Fruit fly (Drosophila melanogaster): ENCODE data around the gene mex1.

DNA sequence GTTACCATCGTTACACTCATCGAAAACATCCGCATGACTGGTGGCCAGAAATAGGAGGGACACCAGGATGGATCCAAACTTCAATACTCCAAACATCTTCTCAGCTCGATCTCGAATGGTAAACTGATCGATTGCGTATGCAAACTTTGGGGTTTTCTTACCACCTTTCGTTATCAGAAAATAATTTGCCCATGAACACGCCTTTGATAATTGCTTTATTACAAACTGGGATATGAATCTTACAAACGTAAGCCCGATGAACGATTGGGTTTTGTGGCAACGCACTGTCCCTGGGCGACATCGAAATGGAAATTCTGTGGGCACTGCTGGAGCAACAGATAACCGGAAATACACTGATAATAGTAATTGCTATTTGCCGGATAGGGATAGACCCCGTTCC is 7.3 kb upstream of the mex1 start, which contains the start of gene CG33985:
- no peak for TF ChIP-seq CG7101 (tag; optimal IDR thresholded peaks at IDR 0.05)
- no peak for TF ChIP-seq pad (GFP tag; optimal IDR thresholded peaks at IDR 0.05)
- TF ChIP-seq CG7045 (GFP tag; optimal IDR thresholded peaks at IDR 0.05): no peak
